Fruit fly (Drosophila melanogaster): ENCODE data around the gene CG9855.

The CG9855 gene

DNA sequence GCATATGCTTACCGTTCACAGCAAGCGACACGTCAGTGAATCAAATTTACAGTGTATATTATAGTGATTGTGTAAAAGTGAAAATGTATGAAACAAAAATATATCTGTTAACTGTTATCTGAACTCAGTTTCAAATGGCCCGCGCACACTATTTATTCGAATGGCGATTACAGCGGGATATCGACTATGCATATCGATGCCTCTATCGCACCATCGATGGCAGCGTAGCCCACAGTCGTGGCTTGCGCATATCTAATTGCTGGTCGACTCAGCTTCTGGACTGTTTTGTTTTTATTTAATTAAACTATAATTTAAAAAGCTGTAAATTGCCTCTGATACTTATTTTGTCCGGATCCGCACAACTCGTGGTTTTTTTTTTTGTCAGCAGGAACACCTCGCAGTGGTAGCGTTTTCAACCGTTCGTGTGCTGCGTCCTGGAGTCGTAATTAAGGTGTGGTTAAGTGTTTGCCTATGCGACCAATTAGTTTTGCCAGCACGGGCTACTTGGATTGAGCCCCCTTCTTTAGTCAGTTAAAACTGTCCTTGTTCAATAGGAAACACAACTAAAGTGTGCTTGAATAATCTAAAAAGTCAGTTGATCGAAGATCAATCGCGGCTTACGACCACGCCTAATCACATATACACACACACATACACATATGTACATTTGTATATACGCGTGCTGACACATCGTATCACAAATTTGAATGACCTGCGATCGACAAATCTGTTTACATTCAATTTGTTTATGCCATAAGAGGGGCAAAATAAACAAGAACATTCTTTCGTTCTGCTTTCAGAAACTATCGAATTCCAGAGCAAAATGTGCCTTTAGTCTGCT is 16.4 kb downstream of the CG9855 start, which contains the start of gene Cont:
Gene Cont (plus strand): TSS at position 228 of the 841 bp plus-strand sequence.
- TF ChIP-seq Hnf4 (GFP tag; optimal IDR thresholded peaks at IDR 0.05) (peak; percentile 62), Rel (GFP tag; optimal IDR thresholded peaks at IDR 0.05) (no peak), Rel (tag; optimal IDR thresholded peaks at IDR 0.05) (peak; percentile 10), woc (GFP tag; optimal IDR thresholded peaks at IDR 0.05) (no peak), h (GFP tag; optimal IDR thresholded peaks at IDR 0.05) (peak; percentile 26)

DNA sequence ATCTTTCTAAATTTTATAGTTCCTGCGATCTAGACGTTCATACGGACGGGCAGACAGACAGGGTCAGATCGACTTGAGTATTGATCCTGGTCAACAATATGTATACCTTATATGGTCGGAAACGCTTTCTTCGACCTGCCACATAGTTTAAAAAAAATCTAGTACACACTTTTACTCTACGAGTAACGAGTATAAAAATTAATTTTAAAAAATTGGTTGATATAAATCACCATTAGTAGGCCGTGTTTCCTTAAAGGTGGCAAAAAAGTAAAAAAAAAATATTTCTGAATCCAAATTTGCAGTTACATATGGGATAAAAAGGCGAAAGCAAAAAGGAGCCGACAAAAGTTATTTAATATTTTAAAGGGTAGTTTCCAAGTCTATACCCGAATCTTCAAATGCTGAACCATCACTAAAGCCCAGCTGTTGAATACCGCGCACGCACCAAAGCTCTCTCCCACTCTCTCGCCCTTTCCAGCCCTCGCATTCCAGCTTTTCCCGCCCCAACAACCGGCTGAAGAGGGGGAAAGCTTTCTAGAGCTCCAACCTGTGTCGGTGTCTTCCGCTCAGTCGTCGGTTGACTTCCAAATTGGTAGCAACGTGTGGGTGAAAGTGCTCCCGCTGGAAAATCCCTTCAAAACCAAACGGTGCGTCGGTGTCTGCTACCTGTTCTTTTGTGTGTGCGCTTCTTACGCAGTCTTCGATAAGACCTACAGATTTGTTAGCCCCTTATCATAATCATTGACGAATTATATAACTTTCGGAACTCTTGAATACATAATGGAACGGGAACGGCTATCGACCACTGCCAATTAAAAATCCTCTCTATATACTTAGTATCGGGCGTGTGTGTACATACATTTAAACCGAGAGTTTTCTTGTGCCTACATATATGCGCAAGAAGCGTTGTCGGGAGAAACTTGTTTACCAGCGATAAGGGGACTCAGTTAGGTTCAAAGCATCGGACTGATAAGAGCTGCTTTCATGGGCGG is 19.0 kb downstream of the CG9855 start, which contains the start of gene Sfxn1-3:
Gene Sfxn1-3 (plus strand): TSS at position 238 of the 992 bp plus-strand sequence.
- TF ChIP-seq Myc (optimal IDR thresholded peaks at IDR 0.05) (no peak), brk (GFP tag; optimal IDR thresholded peaks at IDR 0.05) (no peak), foxo (GFP tag; optimal IDR thresholded peaks at IDR 0.05) (peak in 1 of 2 experiments; percentile 45), lola (GFP tag; optimal IDR thresholded peaks at IDR 0.05) (no peak), Hnf4 (GFP tag; optimal IDR thresholded peaks at IDR 0.05) (peak; percentile 67), Hr78 (GFP tag; optimal IDR thresholded peaks at IDR 0.05) (no peak), fru (GFP tag; optimal IDR thresholded peaks at IDR 0.05) (no peak), CrebA (GFP tag; optimal IDR thresholded peaks at IDR 0.05; ENCODE audit: borderline replicate concordance) (no peak), Rel (GFP tag; optimal IDR thresholded peaks at IDR 0.05) (no peak), Rel (tag; optimal IDR thresholded peaks at IDR 0.05) (peak; percentile 83), Jra (GFP tag; optimal IDR thresholded peaks at IDR 0.05) (peak; percentile 75), GATAd (GFP tag; optimal IDR thresholded peaks at IDR 0.05) (peak; percentile 52), pan (optimal IDR thresholded peaks at IDR 0.05) (no peak), Abd-B (GFP tag; optimal IDR thresholded peaks at IDR 0.05) (no peak), ey (GFP tag; optimal IDR thresholded peaks at IDR 0.05) (no peak), tai (GFP tag; optimal IDR thresholded peaks at IDR 0.05) (no peak), dsf (GFP tag; optimal IDR thresholded peaks at IDR 0.05; ENCODE audit: borderline replicate concordance) (no peak), N (GFP tag; optimal IDR thresholded peaks at IDR 0.05) (no peak), br (GFP tag; optimal IDR thresholded peaks at IDR 0.05) (peak; percentile 64), sage (GFP tag; optimal IDR thresholded peaks at IDR 0.05) (no peak), Vsx2 (GFP tag; optimal IDR thresholded peaks at IDR 0.05; ENCODE audit: partially characterized antibody) (no peak), CG9705 (GFP tag; optimal IDR thresholded peaks at IDR 0.05) (peak; percentile 11), h (GFP tag; optimal IDR thresholded peaks at IDR 0.05) (peak; percentile 74), sv (GFP tag; optimal IDR thresholded peaks at IDR 0.05) (peak; percentile 31), HLH106 (tag; optimal IDR thresholded peaks at IDR 0.05) (peak; percentile 8), Mio (GFP tag; optimal IDR thresholded peaks at IDR 0.05) (no peak), rgr (GFP tag; optimal IDR thresholded peaks at IDR 0.05) (peak; percentile 56), Dif (GFP tag; optimal IDR thresholded peaks at IDR 0.05; ENCODE audit: partially characterized antibody) (peak; percentile 89), Sp1 (GFP tag; optimal IDR thresholded peaks at IDR 0.05) (peak; percentile 77), usp (GFP tag; optimal IDR thresholded peaks at IDR 0.05) (no peak), woc (GFP tag; optimal IDR thresholded peaks at IDR 0.05) (peak; percentile 84), OdsH (GFP tag; optimal IDR thresholded peaks at IDR 0.05) (peak; percentile 61), psq (GFP tag; optimal IDR thresholded peaks at IDR 0.05) (peak; percentile 21), Dfd (GFP tag; optimal IDR thresholded peaks at IDR 0.05) (no peak), jim (GFP tag; optimal IDR thresholded peaks at IDR 0.05) (peak; percentile 28), CG32264 (GFP tag; optimal IDR thresholded peaks at IDR 0.05) (no peak), dl (GFP tag; optimal IDR thresholded peaks at IDR 0.05; ENCODE audit: insufficient read depth in 1 of 2, partially characterized antibody in 2 of 2) (peak; percentile 53 to 55), dmrt93B (GFP tag; optimal IDR thresholded peaks at IDR 0.05) (no peak), Hr83 (GFP tag; optimal IDR thresholded peaks at IDR 0.05; ENCODE audit: poor library complexity, severe bottlenecking) (peak; percentile 90)

Measured in whole organism, wandering third instar larva.